Fruit fly (Drosophila melanogaster): ENCODE measurements around the gene CG31661.

- TF ChIP-seq cnc (optimal IDR thresholded peaks at IDR 0.05) (no peak), Clk (GFP tag; optimal IDR thresholded peaks at IDR 0.05) (no peak), CG33017 (tag; optimal IDR thresholded peaks at IDR 0.05) (no peak), CG1620 (GFP tag; optimal IDR thresholded peaks at IDR 0.05) (no peak), Mnt (GFP tag; optimal IDR thresholded peaks at IDR 0.05) (no peak), kay (GFP tag; ENCODE audit: borderline replicate concordance) (no peak)
Observed at dm6 chr2L:1455498-1455897, 41.5 kb upstream of the CG31661 start.
